Worm (Caenorhabditis elegans) whole organism, L3 larva: ENCODE results near the gene col-120.

Experiments used
- ama-1 ChIP-seq: fragments of 150-350 bp; optimal IDR thresholded peaks from 2 replicates; lab custom pipeline; 2018
- ceh-82 ChIP-seq: fragments of 150-350 bp; optimal IDR thresholded peaks from 2 replicates; lab custom pipeline; 2014; ENCODE audit warnings: missing biosample characterization, missing genetic modification characterization
- daf-12 ChIP-seq: fragments of 150-350 bp; optimal IDR thresholded peaks from 2 replicates; lab custom pipeline; 2014; ENCODE audit warnings: missing biosample characterization, missing genetic modification reagents, missing genetic modification characterization
- fkh-10 ChIP-seq: sonication (generic microtip); optimal IDR thresholded peaks from 2 replicates; lab custom pipeline; 2017; ENCODE audit warnings: missing biosample characterization, missing genetic modification reagents, missing genetic modification characterization
- jun-1 ChIP-seq: fragments of 150-350 bp; optimal IDR thresholded peaks from 2 replicates; lab custom pipeline; 2014; ENCODE audit warnings: missing biosample characterization, missing genetic modification reagents, missing genetic modification characterization
- lin-39 ChIP-seq: fragments of 150-350 bp; optimal IDR thresholded peaks from 2 replicates; lab custom pipeline; 2018; ENCODE audit warnings: missing biosample characterization, missing genetic modification reagents, missing genetic modification characterization
- mdl-1 ChIP-seq: fragments of 150-350 bp; optimal IDR thresholded peaks from 2 replicates; lab custom pipeline; 2014; ENCODE audit warnings: missing biosample characterization, missing genetic modification characterization
- nhr-25 ChIP-seq: sonication (generic microtip); optimal IDR thresholded peaks from 2 replicates; lab custom pipeline; 2017; ENCODE audit warnings: missing biosample characterization, missing genetic modification characterization
- nhr-28 ChIP-seq: fragments of 150-350 bp; optimal IDR thresholded peaks from 2 replicates; lab custom pipeline; 2014; ENCODE audit warnings: missing biosample characterization, missing genetic modification characterization
- nhr-43 ChIP-seq: sonication (generic microtip); optimal IDR thresholded peaks from 2 replicates; lab custom pipeline; 2016; ENCODE audit warnings: mild to moderate bottlenecking, missing genetic modification characterization, missing compliant biosample characterization; ENCODE audit not compliant: poor library complexity, severe bottlenecking
- unc-62 ChIP-seq: fragments of 150-350 bp; sonication (generic microtip); optimal IDR thresholded peaks from 4 replicates; lab custom pipeline; 2014; ENCODE audit warnings: missing biosample characterization, missing genetic modification reagents, missing genetic modification characterization
- zag-1 ChIP-seq: fragments of 150-350 bp; optimal IDR thresholded peaks from 2 replicates; lab custom pipeline; 2014; ENCODE audit warnings: missing biosample characterization, missing genetic modification characterization
- ztf-11 ChIP-seq: fragments of 150-350 bp; optimal IDR thresholded peaks from 2 replicates; lab custom pipeline; 2014; ENCODE audit warnings: missing biosample characterization, missing genetic modification characterization
- ztf-4 ChIP-seq: fragments of 150-350 bp; optimal IDR thresholded peaks from 2 replicates; lab custom pipeline; 2014; ENCODE audit warnings: missing biosample characterization, missing genetic modification characterization

ce11 chrIV:9260826-9261225, 761 bp downstream of the col-120 start:
- TF ChIP-seq daf-12 (no peak), fkh-10 (GFP tag; lab: Kevin White, UChicago) (no peak), nhr-25 (tag; lab: Kevin White, UChicago) (no peak), ama-1 (lab: Kevin White, UChicago) (no peak), lin-39 (tag; lab: Kevin White, UChicago) (no peak), unc-62 (GFP tag; lab: Kevin White, UChicago) (no peak), nhr-28 (tag; lab: Kevin White, UChicago) (no peak), jun-1 (tag; lab: Kevin White, UChicago) (no peak), ceh-82 (tag; lab: Kevin White, UChicago) (no peak), zag-1 (tag; lab: Kevin White, UChicago) (no peak), ztf-11 (tag; lab: Kevin White, UChicago) (no peak), mdl-1 (tag; lab: Kevin White, UChicago) (no peak), ztf-4 (tag; lab: Kevin White, UChicago) (no peak), nhr-43 (no peak)
